Worm (Caenorhabditis elegans): ENCODE data around the gene hum-8.
A peak's percentile ranks its signal among the peaks of the same experiment; 100 is the strongest.

- TF ChIP-seq dao-5 (tag; optimal IDR thresholded peaks at IDR 0.05) (peak; percentile 48), him-1 (tag; optimal IDR thresholded peaks at IDR 0.05) (peak; percentile 51), W03F9.2 (tag; optimal IDR thresholded peaks at IDR 0.05) (peak; percentile 87)
These were observed 55.0 kb downstream of the hum-8 start, which contains the start of gene rps-24 for ce11 chrIV:385150-385937.

Measured in whole organism, L4/young adult.